In the genomic region with DNA sequence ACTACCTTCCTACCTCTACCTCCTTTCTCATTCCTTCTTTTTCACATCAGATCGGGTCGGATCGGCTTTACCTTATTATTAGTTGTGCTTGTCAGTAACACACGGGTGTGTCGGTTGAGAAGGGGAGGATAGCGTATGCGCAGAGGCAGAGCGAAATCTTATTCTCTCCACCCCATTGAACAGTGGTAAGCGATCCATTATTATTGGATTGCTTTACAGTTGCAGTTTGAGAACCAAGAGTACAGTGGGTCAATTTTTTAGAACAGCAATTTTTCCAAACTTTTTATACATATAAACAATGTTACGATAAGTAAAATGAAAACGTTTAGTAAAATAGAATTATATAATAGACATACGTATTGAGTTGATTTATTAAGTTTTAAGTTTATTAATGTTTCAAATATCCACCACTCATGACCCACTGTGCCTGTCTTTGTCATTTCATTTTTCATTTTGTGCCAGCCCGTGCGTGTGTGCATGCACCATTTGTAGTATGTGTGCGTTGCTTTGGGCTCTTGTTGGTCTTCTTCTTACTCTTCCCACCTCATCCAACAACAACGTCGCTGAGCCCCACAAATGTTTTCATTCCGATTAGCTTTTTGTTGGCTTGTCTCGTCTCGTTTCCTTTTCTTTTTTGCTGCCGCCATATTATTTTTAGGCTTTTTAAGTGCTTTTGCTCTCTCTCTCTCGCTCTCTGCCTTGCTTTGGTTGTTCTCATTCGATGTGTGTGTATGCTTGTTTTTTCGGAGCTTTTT, we compare ENCODE assay signal across 1 fruit fly cellular context.
TF ChIP-seq lines count a peak whose summit lies in the region.

No protein-coding gene starts in this region.

TF ChIP-seq in whole organism, embryonic, 481 proteins besides CTCF, POLR2A, EP300 and RAD21 (continued from another document and continues in another):
- peak; percentile 98 for TF ChIP-seq ap (GFP tag; IDR thresholded peaks at IDR 0.05; lab: Robert Waterston, UW)
- TF ChIP-seq wdn (GFP tag; IDR thresholded peaks at IDR 0.05; lab: Robert Waterston, UW): peak; percentile 98
- TF ChIP-seq tup (GFP tag; optimal IDR thresholded peaks at IDR 0.05; lab: Kevin White, UChicago): peak; percentile 95
- peak; percentile 99 for TF ChIP-seq CG11723 (GFP tag; optimal IDR thresholded peaks at IDR 0.05; lab: Kevin White, UChicago)
- peak; percentile 99 for TF ChIP-seq CG33557 (GFP tag; optimal IDR thresholded peaks at IDR 0.05; lab: Kevin White, UChicago)
- TF ChIP-seq CG8478 (optimal IDR thresholded peaks at IDR 0.05; lab: Kevin White, UChicago): no peak
- TF ChIP-seq esg (GFP tag; conservative IDR thresholded peaks at IDR 0.05; lab: Robert Waterston, UW): peak; percentile 99
- peak; percentile 99 for TF ChIP-seq CG6765 (GFP tag; optimal IDR thresholded peaks at IDR 0.05; lab: Kevin White, UChicago)
- peak; percentile 85 for TF ChIP-seq Antp (GFP tag; optimal IDR thresholded peaks at IDR 0.05; lab: Kevin White, UChicago)
- TF ChIP-seq p53 (GFP tag; optimal IDR thresholded peaks at IDR 0.05; lab: Kevin White, UChicago): peak; percentile 73
- TF ChIP-seq disco-r (GFP tag; optimal IDR thresholded peaks at IDR 0.05; lab: Kevin White, UChicago): peak; percentile 94
- TF ChIP-seq CG9817 (tag; optimal IDR thresholded peaks at IDR 0.05; lab: Kevin White, UChicago): peak; percentile 99
- peak in 1 of 3 experiments; percentile 99 for TF ChIP-seq lola (GFP tag; optimal IDR thresholded peaks at IDR 0.05; lab: Kevin White, UChicago)
- TF ChIP-seq HLH54F (GFP tag; optimal IDR thresholded peaks at IDR 0.05; lab: Kevin White, UChicago): peak; percentile 93
- peak; percentile 99 for TF ChIP-seq HmgZ (tag; optimal IDR thresholded peaks at IDR 0.05; lab: Kevin White, UChicago)
- TF ChIP-seq CG7963 (GFP tag; IDR thresholded peaks at IDR 0.05; lab: Robert Waterston, UW; ENCODE audit: partially characterized antibody): peak; percentile 71; the same call in 2 of the 3 replicates
- TF ChIP-seq pros (GFP tag; optimal IDR thresholded peaks at IDR 0.05; lab: Kevin White, UChicago): peak; percentile 99
- TF ChIP-seq wor (GFP tag; IDR thresholded peaks at IDR 0.05; lab: Robert Waterston, UW): peak; percentile 99
- peak; percentile 75 for TF ChIP-seq pfk (GFP tag; optimal IDR thresholded peaks at IDR 0.05; lab: Kevin White, UChicago)
- TF ChIP-seq Rfx (GFP tag; IDR thresholded peaks at IDR 0.05; lab: Robert Waterston, UW): peak; percentile 99
- TF ChIP-seq tio (GFP tag; optimal IDR thresholded peaks at IDR 0.05; lab: Kevin White, UChicago): peak; percentile 99
- peak; percentile 61; the same call in 1 of the 3 replicates for TF ChIP-seq CG34224 (GFP tag; IDR thresholded peaks at IDR 0.05; lab: Robert Waterston, UW; ENCODE audit: partially characterized antibody)
- TF ChIP-seq CG10431 (GFP tag; optimal IDR thresholded peaks at IDR 0.05; lab: Kevin White, UChicago): peak; percentile 98
- TF ChIP-seq Med (GFP tag; lab: Kevin White, UChicago): peak; percentile 98
- TF ChIP-seq CG11093 (GFP tag; IDR thresholded peaks at IDR 0.05; lab: Robert Waterston, UW): peak; percentile 99
- TF ChIP-seq Atf-2 (GFP tag; optimal IDR thresholded peaks at IDR 0.05; lab: Kevin White, UChicago): peak; percentile 85
- peak; percentile 99 for TF ChIP-seq so (GFP tag; IDR thresholded peaks at IDR 0.05; lab: Robert Waterston, UW)
- peak; percentile 93 for TF ChIP-seq ssp (GFP tag; IDR thresholded peaks at IDR 0.05; lab: Robert Waterston, UW)
- peak; percentile 96 for TF ChIP-seq CG4854 (GFP tag; optimal IDR thresholded peaks at IDR 0.05; lab: Kevin White, UChicago)
- TF ChIP-seq odd (GFP tag; optimal IDR thresholded peaks at IDR 0.05; lab: Kevin White, UChicago): peak; percentile 99
- peak; percentile 85 for TF ChIP-seq shn (GFP tag; optimal IDR thresholded peaks at IDR 0.05; lab: Kevin White, UChicago)
- peak; percentile 100 for TF ChIP-seq CG18599 (GFP tag; optimal IDR thresholded peaks at IDR 0.05; lab: Kevin White, UChicago)
- TF ChIP-seq Dref (GFP tag; IDR thresholded peaks at IDR 0.05; lab: Robert Waterston, UW): peak; percentile 42
- peak; percentile 98 for TF ChIP-seq MTF-1 (GFP tag; optimal IDR thresholded peaks at IDR 0.05; lab: Kevin White, UChicago; ENCODE audit: borderline replicate concordance)
- TF ChIP-seq CG32532 (GFP tag; IDR thresholded peaks at IDR 0.05; lab: Robert Waterston, UW): peak; percentile 99
- peak; percentile 93 for TF ChIP-seq CG5180 (GFP tag; optimal IDR thresholded peaks at IDR 0.05; lab: Kevin White, UChicago)
- peak; percentile 98 for TF ChIP-seq CG2120 (GFP tag; optimal IDR thresholded peaks at IDR 0.05; lab: Kevin White, UChicago)
- TF ChIP-seq CG10321 (GFP tag; IDR thresholded peaks at IDR 0.05; lab: Robert Waterston, UW): peak; percentile 80
- no peak for TF ChIP-seq yki (optimal IDR thresholded peaks at IDR 0.05; lab: Kevin White, UChicago)
- TF ChIP-seq Gsc (GFP tag; IDR thresholded peaks at IDR 0.05; lab: Robert Waterston, UW): peak; percentile 96
- peak; percentile 62 for TF ChIP-seq CG9876 (GFP tag; optimal IDR thresholded peaks at IDR 0.05; lab: Kevin White, UChicago)
- peak; percentile 97 for TF ChIP-seq CG5245 (GFP tag; optimal IDR thresholded peaks at IDR 0.05; lab: Kevin White, UChicago)
- peak; percentile 96 for TF ChIP-seq chn (GFP tag; optimal IDR thresholded peaks at IDR 0.05; lab: Kevin White, UChicago)
- peak; percentile 78 for TF ChIP-seq CG8944 (GFP tag; optimal IDR thresholded peaks at IDR 0.05; lab: Kevin White, UChicago)
- peak; percentile 98 for TF ChIP-seq slou (GFP tag; optimal IDR thresholded peaks at IDR 0.05; lab: Kevin White, UChicago)
- peak; percentile 98 for TF ChIP-seq E2f1 (GFP tag; IDR thresholded peaks at IDR 0.05; lab: Robert Waterston, UW)
- peak; percentile 97 for TF ChIP-seq CG10462 (GFP tag; optimal IDR thresholded peaks at IDR 0.05; lab: Kevin White, UChicago)
- peak; percentile 97 for TF ChIP-seq gce (GFP tag; IDR thresholded peaks at IDR 0.05; lab: Robert Waterston, UW)
- TF ChIP-seq CG8089 (GFP tag; optimal IDR thresholded peaks at IDR 0.05; lab: Kevin White, UChicago): peak; percentile 79
- peak; percentile 99 for TF ChIP-seq CG15601 (tag; optimal IDR thresholded peaks at IDR 0.05; lab: Kevin White, UChicago)
- TF ChIP-seq fd102C (GFP tag; optimal IDR thresholded peaks at IDR 0.05; lab: Kevin White, UChicago): peak; percentile 97
- TF ChIP-seq Blimp-1 (GFP tag; optimal IDR thresholded peaks at IDR 0.05; lab: Kevin White, UChicago): peak; percentile 98
- peak; percentile 98 for TF ChIP-seq scrt (GFP tag; optimal IDR thresholded peaks at IDR 0.05; lab: Kevin White, UChicago)
- peak; percentile 97 for TF ChIP-seq CG4707 (GFP tag; optimal IDR thresholded peaks at IDR 0.05; lab: Kevin White, UChicago)
- peak; percentile 95 for TF ChIP-seq Mad (GFP tag; optimal IDR thresholded peaks at IDR 0.05; lab: Kevin White, UChicago)
- TF ChIP-seq tap (tag; optimal IDR thresholded peaks at IDR 0.05; lab: Kevin White, UChicago): peak; percentile 99
- TF ChIP-seq CG17829 (tag; optimal IDR thresholded peaks at IDR 0.05; lab: Kevin White, UChicago): peak; percentile 99
- peak; percentile 99 for TF ChIP-seq croc (GFP tag; conservative IDR thresholded peaks at IDR 0.05; lab: Robert Waterston, UW)
- TF ChIP-seq Usf (GFP tag; optimal IDR thresholded peaks at IDR 0.05; lab: Kevin White, UChicago): peak; percentile 98
- peak; percentile 76 for TF ChIP-seq abd-A (tag; optimal IDR thresholded peaks at IDR 0.05; lab: Kevin White, UChicago)
- peak; percentile 89 for TF ChIP-seq CG33213 (GFP tag; optimal IDR thresholded peaks at IDR 0.05; lab: Kevin White, UChicago)
- peak; percentile 98 for TF ChIP-seq Mrtf (GFP tag; IDR thresholded peaks at IDR 0.05; lab: Robert Waterston, UW)
- peak; percentile 97 for TF ChIP-seq CG3065 (GFP tag; optimal IDR thresholded peaks at IDR 0.05; lab: Kevin White, UChicago)
- TF ChIP-seq dpn (GFP tag; optimal IDR thresholded peaks at IDR 0.05; lab: Kevin White, UChicago): peak; percentile 91 to 98
- no peak for TF ChIP-seq tll (GFP tag; optimal IDR thresholded peaks at IDR 0.05; lab: Kevin White, UChicago)
- peak; percentile 99 for TF ChIP-seq tgo (GFP tag; IDR thresholded peaks at IDR 0.05; lab: Robert Waterston, UW)
- TF ChIP-seq kni (GFP tag; optimal IDR thresholded peaks at IDR 0.05; lab: Kevin White, UChicago): peak; percentile 94
- TF ChIP-seq dan (GFP tag; IDR thresholded peaks at IDR 0.05; lab: Robert Waterston, UW): peak; percentile 94
- peak; percentile 72 for TF ChIP-seq btn (GFP tag; optimal IDR thresholded peaks at IDR 0.05; lab: Kevin White, UChicago)
- peak; percentile 99 for TF ChIP-seq CG4424 (GFP tag; optimal IDR thresholded peaks at IDR 0.05; lab: Kevin White, UChicago)
- peak; percentile 97 for TF ChIP-seq chm (GFP tag; IDR thresholded peaks at IDR 0.05; lab: Robert Waterston, UW)
- peak; percentile 95 for TF ChIP-seq CG11696 (GFP tag; IDR thresholded peaks at IDR 0.05; lab: Robert Waterston, UW)
- TF ChIP-seq CG14710 (tag; optimal IDR thresholded peaks at IDR 0.05; lab: Kevin White, UChicago): peak; percentile 98
- no peak for TF ChIP-seq gfzf (GFP tag; optimal IDR thresholded peaks at IDR 0.05; lab: Kevin White, UChicago)
- TF ChIP-seq CG8388 (GFP tag; optimal IDR thresholded peaks at IDR 0.05; lab: Kevin White, UChicago): peak; percentile 99
- peak; percentile 99 for TF ChIP-seq CG18262 (tag; optimal IDR thresholded peaks at IDR 0.05; lab: Kevin White, UChicago)
- TF ChIP-seq ara (GFP tag; IDR thresholded peaks at IDR 0.05; lab: Robert Waterston, UW): peak; percentile 99
- peak; percentile 100 for TF ChIP-seq Fer1 (GFP tag; optimal IDR thresholded peaks at IDR 0.05; lab: Kevin White, UChicago)
- no peak for TF ChIP-seq lov (optimal IDR thresholded peaks at IDR 0.05; lab: Kevin White, UChicago)
- TF ChIP-seq lov (GFP tag; IDR thresholded peaks at IDR 0.05; lab: Robert Waterston, UW): peak; percentile 96
- peak; percentile 55 for TF ChIP-seq her (GFP tag; optimal IDR thresholded peaks at IDR 0.05; lab: Kevin White, UChicago)
- TF ChIP-seq CG14014 (GFP tag; IDR thresholded peaks at IDR 0.05; lab: Robert Waterston, UW): peak; percentile 99
- no peak for TF ChIP-seq CG1832 (GFP tag; optimal IDR thresholded peaks at IDR 0.05; lab: Kevin White, UChicago)
- peak; percentile 98 for TF ChIP-seq CG13775 (GFP tag; optimal IDR thresholded peaks at IDR 0.05; lab: Kevin White, UChicago)
- TF ChIP-seq Doc2 (GFP tag; IDR thresholded peaks at IDR 0.05; lab: Robert Waterston, UW): peak; percentile 95
- TF ChIP-seq bcd (GFP tag; optimal IDR thresholded peaks at IDR 0.05; lab: Kevin White, UChicago): peak; percentile 99
- TF ChIP-seq vfl (GFP tag; optimal IDR thresholded peaks at IDR 0.05; lab: Kevin White, UChicago): peak; percentile 96
- TF ChIP-seq Dek (tag; optimal IDR thresholded peaks at IDR 0.05; lab: Kevin White, UChicago): peak; percentile 99
- TF ChIP-seq nau (GFP tag; optimal IDR thresholded peaks at IDR 0.05; lab: Kevin White, UChicago): peak; percentile 98
- TF ChIP-seq CG15269 (tag; optimal IDR thresholded peaks at IDR 0.05; lab: Kevin White, UChicago): peak; percentile 99
- no peak for TF ChIP-seq CG14965 (GFP tag; optimal IDR thresholded peaks at IDR 0.05; lab: Kevin White, UChicago; ENCODE audit: borderline replicate concordance)
- no peak for TF ChIP-seq fru (optimal IDR thresholded peaks at IDR 0.05; lab: Kevin White, UChicago)
- peak; percentile 99 for TF ChIP-seq gsb-n (tag; optimal IDR thresholded peaks at IDR 0.05; lab: Kevin White, UChicago)
- peak; percentile 8 for TF ChIP-seq Dp (GFP tag; optimal IDR thresholded peaks at IDR 0.05; lab: Kevin White, UChicago)
- peak; percentile 96 for TF ChIP-seq CG43689 (GFP tag; IDR thresholded peaks at IDR 0.05; lab: Robert Waterston, UW)
- peak; percentile 100 for TF ChIP-seq PHDP (tag; optimal IDR thresholded peaks at IDR 0.05; lab: Kevin White, UChicago)
- TF ChIP-seq Meics (GFP tag; optimal IDR thresholded peaks at IDR 0.05; lab: Kevin White, UChicago): peak; percentile 99
- TF ChIP-seq pzg (GFP tag; optimal IDR thresholded peaks at IDR 0.05; lab: Kevin White, UChicago): peak; percentile 20
- peak; percentile 99 for TF ChIP-seq dysf (GFP tag; IDR thresholded peaks at IDR 0.05; lab: Robert Waterston, UW)
- no peak for TF ChIP-seq D (optimal IDR thresholded peaks at IDR 0.05; lab: Kevin White, UChicago)
- peak; percentile 99 for TF ChIP-seq D (GFP tag; optimal IDR thresholded peaks at IDR 0.05; lab: Kevin White, UChicago)
- no peak for TF ChIP-seq Doc3 (GFP tag; IDR thresholded peaks at IDR 0.05; lab: Robert Waterston, UW; ENCODE audit: partially characterized antibody)
- TF ChIP-seq gro (GFP tag; optimal IDR thresholded peaks at IDR 0.05; lab: Kevin White, UChicago): peak; percentile 92
- TF ChIP-seq seq (GFP tag; IDR thresholded peaks at IDR 0.05; lab: Robert Waterston, UW): peak; percentile 99
- peak; percentile 91 for TF ChIP-seq CG4282 (GFP tag; optimal IDR thresholded peaks at IDR 0.05; lab: Kevin White, UChicago)
- TF ChIP-seq CG30403 (GFP tag; optimal IDR thresholded peaks at IDR 0.05; lab: Kevin White, UChicago): peak; percentile 97
- peak; percentile 100 for TF ChIP-seq CoRest (tag; optimal IDR thresholded peaks at IDR 0.05; lab: Kevin White, UChicago)
- peak; percentile 47; the same call in 1 of the 2 replicates for TF ChIP-seq Bgb (GFP tag; IDR thresholded peaks at IDR 0.05; lab: Robert Waterston, UW; ENCODE audit: partially characterized antibody)
- TF ChIP-seq Atf6 (GFP tag; IDR thresholded peaks at IDR 0.05; lab: Robert Waterston, UW): peak; percentile 99
- peak; percentile 98 for TF ChIP-seq Six4 (GFP tag; optimal IDR thresholded peaks at IDR 0.05; lab: Kevin White, UChicago)
- peak; percentile 98 for TF ChIP-seq CG8765 (GFP tag; IDR thresholded peaks at IDR 0.05; lab: Robert Waterston, UW)
- TF ChIP-seq D19A (tag; optimal IDR thresholded peaks at IDR 0.05; lab: Kevin White, UChicago): peak; percentile 98
- TF ChIP-seq pum (GFP tag; optimal IDR thresholded peaks at IDR 0.05; lab: Kevin White, UChicago): peak; percentile 89
- peak; percentile 97 for TF ChIP-seq Kr (GFP tag; optimal IDR thresholded peaks at IDR 0.05; lab: Kevin White, UChicago)
- TF ChIP-seq br (optimal IDR thresholded peaks at IDR 0.05; lab: Kevin White, UChicago): no peak
- TF ChIP-seq HLH3B (GFP tag; IDR thresholded peaks at IDR 0.05; lab: Robert Waterston, UW): peak; percentile 99
- TF ChIP-seq lilli (GFP tag; optimal IDR thresholded peaks at IDR 0.05; lab: Kevin White, UChicago): peak; percentile 99
- TF ChIP-seq unpg (GFP tag; optimal IDR thresholded peaks at IDR 0.05; lab: Kevin White, UChicago): peak; percentile 100
- TF ChIP-seq CG12299 (tag; optimal IDR thresholded peaks at IDR 0.05; lab: Kevin White, UChicago): peak; percentile 99
- TF ChIP-seq CG12155 (GFP tag; optimal IDR thresholded peaks at IDR 0.05; lab: Kevin White, UChicago): peak; percentile 97
- no peak for TF ChIP-seq usp (GFP tag; optimal IDR thresholded peaks at IDR 0.05; lab: Kevin White, UChicago)
- TF ChIP-seq CG13287 (GFP tag; IDR thresholded peaks at IDR 0.05; lab: Robert Waterston, UW; ENCODE audit: partially characterized antibody): peak; percentile 70
